Worm (Caenorhabditis elegans) whole organism, late embryonic: ENCODE measurements around the gene snx-1.

Experiments used
- ceh-24 ChIP-seq: sonication (generic microtip); optimal IDR thresholded peaks from 2 replicates; lab custom pipeline; 2016; ENCODE audit warnings: mild to moderate bottlenecking, missing genetic modification characterization, missing compliant biosample characterization
- fkh-10 ChIP-seq: fragments of 150-350 bp; optimal IDR thresholded peaks from 2 replicates; lab custom pipeline; 2014; ENCODE audit warnings: missing biosample characterization, missing genetic modification reagents, missing genetic modification characterization
- mec-3 ChIP-seq: sonication (generic microtip); optimal IDR thresholded peaks from 2 replicates; lab custom pipeline; 2016; ENCODE audit warnings: borderline replicate concordance, missing genetic modification characterization, missing compliant biosample characterization

ce11 chrX:1107758-1108157 lies 21.0 kb upstream of the snx-1 start, which contains the start of gene C05D9.4:
- TF ChIP-seq fkh-10, result no peak
- TF ChIP-seq mec-3 (tag; lab: Kevin White, UChicago), result no peak
- no peak for TF ChIP-seq ceh-24 (tag; lab: Kevin White, UChicago)
